Fruit fly (Drosophila melanogaster) whole organism, embryonic: Measurements from ENCODE around the gene CG17111.

ENCODE experiments used
- Awh ChIP-seq: fragments of 200-800 bp; sonication (Bioruptor generic); IDR thresholded peaks from 2 replicates; pipeline ENCODE4, ENCODE4 v1.3.6; 2022; ENCODE audit warnings: missing biosample characterization, missing genetic modification characterization
- B-H2 ChIP-seq: fragments of 200-800 bp; sonication (Bioruptor generic); optimal IDR thresholded peaks from 2 replicates; lab custom pipeline; 2018; ENCODE audit warnings: missing biosample characterization, mild to moderate bottlenecking, missing genetic modification characterization
- CG10959 ChIP-seq: fragments of 200-800 bp; sonication (Bioruptor generic); IDR thresholded peaks from 2 replicates; pipeline ENCODE4 v1.3.6; 2022; ENCODE audit warnings: missing biosample characterization, missing genetic modification characterization
- CG11695 ChIP-seq: fragments of 200-800 bp; sonication (Bioruptor generic); IDR thresholded peaks from 3 replicates; pipeline ENCODE4 v1.3.6; 2022; ENCODE audit warnings: missing biosample characterization, missing genetic modification characterization
- CG14441 ChIP-seq: fragments of 200-800 bp; sonication (Bioruptor generic); IDR thresholded peaks from 2 replicates; pipeline ENCODE4 v1.3.6; 2022; ENCODE audit warnings: missing biosample characterization, missing genetic modification characterization
- CG15696 ChIP-seq: fragments of 200-800 bp; sonication (Bioruptor generic); optimal IDR thresholded peaks from 2 replicates; lab custom pipeline; 2019; ENCODE audit warnings: missing biosample characterization, mild to moderate bottlenecking, missing genetic modification characterization, moderate library complexity
- CG2712 ChIP-seq: fragments of 200-800 bp; optimal IDR thresholded peaks from 3 replicates; lab custom pipeline; 2019; ENCODE audit warnings: missing biosample characterization, mild to moderate bottlenecking, missing genetic modification characterization, moderate library complexity
- CG2875 ChIP-seq: fragments of 200-800 bp; sonication (Bioruptor generic); optimal IDR thresholded peaks from 2 replicates; lab custom pipeline; 2017; ENCODE audit warnings: missing biosample characterization, mild to moderate bottlenecking, missing genetic modification characterization, missing genetic modification reagents
- CG30403 ChIP-seq: fragments of 200-800 bp; sonication (Bioruptor generic); optimal IDR thresholded peaks from 3 replicates; lab custom pipeline; 2016; ENCODE audit warnings: missing biosample characterization, missing genetic modification characterization
- CG4707 ChIP-seq: fragments of 200-800 bp; sonication (Bioruptor generic); optimal IDR thresholded peaks from 2 replicates; lab custom pipeline; 2018; ENCODE audit warnings: missing biosample characterization, mild to moderate bottlenecking, missing genetic modification characterization, moderate library complexity
- CG7786 ChIP-seq: fragments of 200-800 bp; sonication (Bioruptor generic); optimal IDR thresholded peaks from 2 replicates; lab custom pipeline; 2016; ENCODE audit warnings: missing biosample characterization, missing genetic modification characterization
- CG8089 ChIP-seq: fragments of 200-800 bp; sonication (Bioruptor generic); optimal IDR thresholded peaks from 3 replicates; lab custom pipeline; 2016; ENCODE audit warnings: missing biosample characterization, missing genetic modification characterization
- CG8388 ChIP-seq: fragments of 200-800 bp; sonication (Bioruptor generic); optimal IDR thresholded peaks from 2 replicates; lab custom pipeline; 2019; ENCODE audit warnings: missing biosample characterization, mild to moderate bottlenecking, missing genetic modification characterization, moderate library complexity
- CG9437 ChIP-seq: fragments of 200-800 bp; sonication (Bioruptor generic); optimal IDR thresholded peaks from 2 replicates; lab custom pipeline; 2018; ENCODE audit warnings: missing biosample characterization, mild to moderate bottlenecking, missing genetic modification characterization
- CG9727 ChIP-seq: fragments of 200-800 bp; sonication (Bioruptor generic); optimal IDR thresholded peaks from 3 replicates; lab custom pipeline; 2017; ENCODE audit warnings: missing biosample characterization, mild to moderate bottlenecking, missing genetic modification characterization
- CG9817 ChIP-seq: fragments of 200-800 bp; sonication (Bioruptor generic); optimal IDR thresholded peaks from 2 replicates; lab custom pipeline; 2018; ENCODE audit warnings: missing biosample characterization, mild to moderate bottlenecking, missing genetic modification characterization, moderate library complexity
- Camta ChIP-seq: fragments of 200-800 bp; sonication (Bioruptor generic); optimal IDR thresholded peaks from 2 replicates; lab custom pipeline; 2016; ENCODE audit warnings: missing biosample characterization, missing genetic modification characterization
- D19B ChIP-seq: fragments of 200-800 bp; sonication (Bioruptor generic); optimal IDR thresholded peaks from 2 replicates; lab custom pipeline; 2017; ENCODE audit warnings: missing biosample characterization, mild to moderate bottlenecking, missing genetic modification characterization
- Dek ChIP-seq: fragments of 200-800 bp; sonication (Bioruptor generic); optimal IDR thresholded peaks from 3 replicates; lab custom pipeline; 2019; ENCODE audit warnings: missing biosample characterization, mild to moderate bottlenecking, missing genetic modification characterization, moderate library complexity
- Dip2 ChIP-seq: fragments of 200-800 bp; sonication (Bioruptor generic); IDR thresholded peaks from 2 replicates; pipeline ENCODE4 v1.3.6; 2022; ENCODE audit warnings: missing biosample characterization, missing genetic modification characterization
- Dip3 ChIP-seq: fragments of 200-800 bp; sonication (Bioruptor generic); optimal IDR thresholded peaks from 3 replicates; lab custom pipeline; 2016; ENCODE audit warnings: missing biosample characterization, missing genetic modification characterization
- HLH54F ChIP-seq: fragments of 200-800 bp; sonication (Bioruptor generic); optimal IDR thresholded peaks from 3 replicates; lab custom pipeline; 2016; ENCODE audit warnings: missing biosample characterization, missing genetic modification characterization
- Hmr ChIP-seq: fragments of 200-800 bp; sonication (Bioruptor generic); optimal IDR thresholded peaks from 3 replicates; lab custom pipeline; 2017; ENCODE audit warnings: mild to moderate bottlenecking, missing biosample characterization, missing genetic modification reagents, missing genetic modification characterization
- Hr51 ChIP-seq, 2 experiments: fragments of 200-800 bp; sonication (Bioruptor generic); optimal IDR thresholded peaks; 2 replicates in 1 of 2; 3 replicates in 1 of 2; lab custom pipeline; 2016 to 2018; ENCODE audit warnings: missing biosample characterization in 2 of 2, missing genetic modification characterization in 2 of 2, mild to moderate bottlenecking in 1 of 2, moderate library complexity in 1 of 2
- Hr78 ChIP-seq, 2 experiments: fragments of 200-800 bp in 1 of 2; fragments of >200 bp in 1 of 2; sonication (Bioruptor generic) in 1 of 2; optimal IDR thresholded peaks; 2 replicates each; lab custom pipeline; 2017 to 2019; ENCODE audit warnings: missing biosample characterization in 2 of 2, missing genetic modification characterization in 2 of 2, mild to moderate bottlenecking in 1 of 2, moderate library complexity in 1 of 2
- Jarid2 ChIP-seq: fragments of 200-800 bp; sonication (Bioruptor generic); optimal IDR thresholded peaks from 3 replicates; lab custom pipeline; 2017; ENCODE audit warnings: mild to moderate bottlenecking, missing biosample characterization, missing genetic modification reagents, missing genetic modification characterization
- Myb ChIP-seq: fragments of 200-800 bp; sonication (Bioruptor generic); optimal IDR thresholded peaks from 2 replicates; lab custom pipeline; 2016; ENCODE audit warnings: missing biosample characterization, missing genetic modification characterization
- NfI ChIP-seq: fragments of 200-800 bp; sonication (Bioruptor generic); optimal IDR thresholded peaks from 3 replicates; lab custom pipeline; 2018; ENCODE audit warnings: missing biosample characterization, mild to moderate bottlenecking, missing genetic modification characterization, moderate library complexity
- Xrp1 ChIP-seq: fragments of 200-800 bp; sonication (Bioruptor generic); IDR thresholded peaks from 2 replicates; pipeline ENCODE4 v1.3.6; 2022; ENCODE audit warnings: missing biosample characterization, missing genetic modification characterization
- ap ChIP-seq: fragments of 200-800 bp; sonication (Bioruptor generic); IDR thresholded peaks from 2 replicates; pipeline ENCODE4 v1.3.6; 2022; ENCODE audit warnings: missing biosample characterization, missing genetic modification characterization
- bab2 ChIP-seq: fragments of 200-800 bp; sonication (Bioruptor generic); optimal IDR thresholded peaks from 2 replicates; lab custom pipeline; 2016; ENCODE audit warnings: missing biosample characterization, missing genetic modification characterization
- cas ChIP-seq: fragments of 200-800 bp; sonication (Bioruptor generic); IDR thresholded peaks from 2 replicates; pipeline ENCODE4 v1.3.6; 2022; ENCODE audit warnings: missing biosample characterization, missing genetic modification characterization
- cato ChIP-seq: fragments of 200-800 bp; sonication (Bioruptor generic); optimal IDR thresholded peaks from 2 replicates; lab custom pipeline; 2016; ENCODE audit warnings: missing biosample characterization, missing genetic modification characterization, borderline replicate concordance
- chm ChIP-seq: fragments of 200-800 bp; sonication (Bioruptor generic); IDR thresholded peaks from 2 replicates; pipeline ENCODE4 v1.3.6; 2022; ENCODE audit warnings: missing biosample characterization, missing genetic modification characterization
- exex ChIP-seq: fragments of 200-800 bp; sonication (Bioruptor generic); optimal IDR thresholded peaks from 4 replicates; lab custom pipeline; 2018; ENCODE audit warnings: missing biosample characterization, mild to moderate bottlenecking, missing genetic modification characterization, moderate library complexity
- fd3F ChIP-seq: fragments of 200-800 bp; sonication (Bioruptor generic); optimal IDR thresholded peaks from 2 replicates; lab custom pipeline; 2018; ENCODE audit warnings: missing biosample characterization, mild to moderate bottlenecking, missing genetic modification characterization, moderate library complexity
- klu ChIP-seq: fragments of 200-800 bp; sonication (Bioruptor generic); IDR thresholded peaks from 2 replicates; pipeline ENCODE4 v1.3.6; 2022; ENCODE audit warnings: missing biosample characterization, missing genetic modification characterization
- nau ChIP-seq: fragments of 200-800 bp; sonication (Bioruptor generic); optimal IDR thresholded peaks from 3 replicates; lab custom pipeline; 2017; ENCODE audit warnings: missing biosample characterization, mild to moderate bottlenecking, missing genetic modification characterization, missing genetic modification reagents
- pan ChIP-seq, 4 experiments: fragments of >200 bp in 3 of 4; fragments of 200-800 bp in 1 of 4; sonication (Bioruptor generic) in 1 of 4; optimal IDR thresholded peaks in 3 of 4; IDR thresholded peaks in 1 of 4; 2 replicates each; pipeline versions ENCODE4 v1.3.6 to Lab custom; 2017 to 2022; ENCODE audit warnings: missing biosample characterization in 2 of 4, missing genetic modification characterization in 2 of 4, mixed read lengths in 1 of 4
- phol ChIP-seq: fragments of 200-800 bp; sonication (Bioruptor generic); optimal IDR thresholded peaks from 3 replicates; lab custom pipeline; 2018; ENCODE audit warnings: missing biosample characterization, mild to moderate bottlenecking, missing genetic modification characterization, moderate library complexity
- pros ChIP-seq: fragments of 200-800 bp; sonication (Bioruptor generic); optimal IDR thresholded peaks from 3 replicates; lab custom pipeline; 2019; ENCODE audit warnings: missing biosample characterization, mild to moderate bottlenecking, missing genetic modification characterization, moderate library complexity
- sc ChIP-seq, 3 experiments: fragments of >200 bp in 2 of 3; fragments of 200-800 bp in 1 of 3; sonication (Bioruptor generic) in 1 of 3; optimal IDR thresholded peaks; 2 replicates in 2 of 3; 3 replicates in 1 of 3; lab custom pipeline; 2017; ENCODE audit warnings: mild to moderate bottlenecking in 1 of 3, missing biosample characterization in 1 of 3, missing genetic modification characterization in 1 of 3, missing genetic modification reagents in 1 of 3
- ssp ChIP-seq: fragments of 200-800 bp; sonication (Bioruptor generic); IDR thresholded peaks from 2 replicates; pipeline ENCODE4 v1.3.6; 2022; ENCODE audit warnings: missing biosample characterization, missing genetic modification characterization
- tgo ChIP-seq: fragments of 200-800 bp; sonication (Bioruptor generic); IDR thresholded peaks from 3 replicates; pipeline ENCODE4 v1.3.6; 2022; ENCODE audit warnings: missing biosample characterization, missing genetic modification characterization
- tin ChIP-seq: fragments of 200-800 bp; sonication (Bioruptor generic); optimal IDR thresholded peaks from 3 replicates; lab custom pipeline; 2016; ENCODE audit warnings: missing biosample characterization, missing genetic modification characterization
- vvl ChIP-seq: fragments of 200-800 bp; sonication (Bioruptor generic); IDR thresholded peaks from 2 replicates; pipeline ENCODE4 v1.3.6; 2022; ENCODE audit warnings: missing biosample characterization, missing genetic modification characterization
- zfh1 ChIP-seq: fragments of 200-800 bp; sonication (Bioruptor generic); IDR thresholded peaks from 3 replicates; pipeline ENCODE4 v1.3.6; 2022; ENCODE audit warnings: missing biosample characterization, missing genetic modification characterization

Gene CG17111

dm6 chr3R:23112680-23113362 lies 45.8 kb upstream of the CG17111 start, which contains the start of gene Cow (continued):
- TF ChIP-seq CG9727 (GFP tag; lab: Kevin White, UChicago), result peak; percentile 60
- peak; percentile 48 for TF ChIP-seq fd3F (GFP tag; lab: Kevin White, UChicago)
- TF ChIP-seq Xrp1 (GFP tag; lab: Robert Waterston, UW), result peak; percentile 74
- TF ChIP-seq Hmr (GFP tag; lab: Kevin White, UChicago), result peak; percentile 84
- no peak for TF ChIP-seq CG2875 (GFP tag; lab: Kevin White, UChicago)
- TF ChIP-seq Jarid2 (GFP tag; lab: Kevin White, UChicago), result peak; percentile 6
- no peak for TF ChIP-seq pan (optimal IDR thresholded peaks at IDR 0.05; lab: Kevin White, UChicago)
- TF ChIP-seq pan (GFP tag; optimal IDR thresholded peaks at IDR 0.05 in 1 of 2, IDR thresholded peaks at IDR 0.05 in 1 of 2), result peak in 1 of 2 experiments; percentile 86
- peak; percentile 43 to 73 for TF ChIP-seq Hr51 (GFP tag; optimal IDR thresholded peaks at IDR 0.05; lab: Kevin White, UChicago)
- peak; percentile 68 for TF ChIP-seq CG14441 (GFP tag; lab: Robert Waterston, UW)
- TF ChIP-seq CG30403 (GFP tag; lab: Kevin White, UChicago), result peak; percentile 65
- peak; percentile 77 for TF ChIP-seq vvl (GFP tag; lab: Robert Waterston, UW)
- TF ChIP-seq zfh1 (GFP tag; lab: Robert Waterston, UW), result peak; percentile 56; the same call in 2 of the 3 replicates
- peak; percentile 6 for TF ChIP-seq CG8089
- TF ChIP-seq Dek (tag; lab: Kevin White, UChicago), result peak; percentile 59
- TF ChIP-seq CG7786 (GFP tag; lab: Kevin White, UChicago), result peak; percentile 38
- TF ChIP-seq Camta (GFP tag; lab: Kevin White, UChicago), result peak; percentile 24
- TF ChIP-seq CG10959 (GFP tag; lab: Robert Waterston, UW), result no peak
- TF ChIP-seq cas (GFP tag; lab: Robert Waterston, UW), result 0 out of 2 replicates have a peak, but pooled peaks have one; percentile 31
- peak; percentile 7 for TF ChIP-seq CG9437 (GFP tag; lab: Kevin White, UChicago)
- TF ChIP-seq Dip3 (GFP tag; lab: Kevin White, UChicago), result peak; percentile 54
- peak; percentile 72; the same call in 2 of the 3 replicates for TF ChIP-seq CG11695 (GFP tag; lab: Robert Waterston, UW)
- TF ChIP-seq Dip2 (GFP tag; lab: Robert Waterston, UW), result no peak
- no peak for TF ChIP-seq Hr78 (GFP tag; optimal IDR thresholded peaks at IDR 0.05; lab: Kevin White, UChicago)
- TF ChIP-seq pros, result no peak
- peak; percentile 27 for TF ChIP-seq B-H2
- TF ChIP-seq CG9817 (tag; lab: Kevin White, UChicago), result peak; percentile 55
- TF ChIP-seq Myb, result peak; percentile 32
- no peak for TF ChIP-seq Awh (GFP tag; lab: Robert Waterston, UW)
- peak; percentile 28; the same call in 1 of the 2 replicates for TF ChIP-seq ap
- no peak for TF ChIP-seq sc (optimal IDR thresholded peaks at IDR 0.05; lab: Kevin White, UChicago)
- peak; percentile 1 for TF ChIP-seq sc (GFP tag; optimal IDR thresholded peaks at IDR 0.05; lab: Kevin White, UChicago)
- TF ChIP-seq tin (GFP tag; lab: Kevin White, UChicago), result peak; percentile 44
- TF ChIP-seq klu (GFP tag; lab: Robert Waterston, UW), result no peak
- TF ChIP-seq cato, result no peak
- TF ChIP-seq CG4707 (GFP tag; lab: Kevin White, UChicago), result no peak
- TF ChIP-seq CG8388, result peak; percentile 23
- TF ChIP-seq HLH54F, result peak; percentile 59
- TF ChIP-seq tgo, result peak; percentile 76
- TF ChIP-seq D19B (GFP tag; lab: Kevin White, UChicago), result peak; percentile 5
- peak; percentile 48 for TF ChIP-seq bab2 (GFP tag; lab: Kevin White, UChicago)
- TF ChIP-seq chm (GFP tag; lab: Robert Waterston, UW), result no peak
- TF ChIP-seq exex (tag; lab: Kevin White, UChicago), result peak; percentile 21
- peak; percentile 52 for TF ChIP-seq phol (tag; lab: Kevin White, UChicago)
- TF ChIP-seq NfI (GFP tag; lab: Kevin White, UChicago), result peak; percentile 55
- TF ChIP-seq CG15696 (tag; lab: Kevin White, UChicago), result no peak
- peak; percentile 44 for TF ChIP-seq CG2712 (tag; lab: Kevin White, UChicago)
- peak; percentile 56 for TF ChIP-seq nau (GFP tag; lab: Kevin White, UChicago)
- TF ChIP-seq ssp (GFP tag; lab: Robert Waterston, UW), result peak; percentile 48; the same call in 1 of the 2 replicates
